Fruit fly (Drosophila melanogaster) whole organism, embryonic: ENCODE results near the gene EMC6.

ENCODE experiments used
- Ada2b ChIP-seq: fragments of 200-800 bp; sonication (Bioruptor generic); IDR thresholded peaks from 2 replicates; pipeline ENCODE4 v1.3.6; 2022; ENCODE audit warnings: missing biosample characterization, missing genetic modification characterization
- CG12659 ChIP-seq: fragments of 200-800 bp; sonication (Bioruptor generic); optimal IDR thresholded peaks from 3 replicates; lab custom pipeline; 2017; ENCODE audit warnings: mild to moderate bottlenecking, missing biosample characterization, missing genetic modification reagents, missing genetic modification characterization
- CG13296 ChIP-seq: fragments of 200-800 bp; sonication (Bioruptor generic); optimal IDR thresholded peaks from 3 replicates; lab custom pipeline; 2018; ENCODE audit warnings: missing biosample characterization, mild to moderate bottlenecking, missing genetic modification characterization
- CG14710 ChIP-seq: fragments of 200-800 bp; sonication (Bioruptor generic); optimal IDR thresholded peaks from 3 replicates; lab custom pipeline; 2019; ENCODE audit warnings: missing biosample characterization, mild to moderate bottlenecking, missing genetic modification characterization, moderate library complexity
- CG15479 ChIP-seq: fragments of 200-800 bp; sonication (Bioruptor generic); optimal IDR thresholded peaks from 3 replicates; lab custom pipeline; 2019; ENCODE audit warnings: missing biosample characterization, mild to moderate bottlenecking, missing genetic modification characterization, moderate library complexity
- CG16813 ChIP-seq: fragments of 200-800 bp; sonication (Bioruptor generic); IDR thresholded peaks from 3 replicates; pipeline ENCODE4 v1.3.6; 2022; ENCODE audit warnings: missing biosample characterization, missing genetic modification characterization; ENCODE audit not compliant: partially characterized antibody
- CG18599 ChIP-seq: fragments of 200-800 bp; sonication (Bioruptor generic); optimal IDR thresholded peaks from 3 replicates; lab custom pipeline; 2017; ENCODE audit warnings: missing biosample characterization, missing genetic modification characterization, mild to moderate bottlenecking, moderate library complexity, missing genetic modification reagents
- CG2116 ChIP-seq: fragments of 200-800 bp; sonication (Bioruptor generic); optimal IDR thresholded peaks from 3 replicates; lab custom pipeline; 2018; ENCODE audit warnings: missing biosample characterization, mild to moderate bottlenecking, missing genetic modification characterization
- CG2875 ChIP-seq: fragments of 200-800 bp; sonication (Bioruptor generic); optimal IDR thresholded peaks from 2 replicates; lab custom pipeline; 2017; ENCODE audit warnings: missing biosample characterization, mild to moderate bottlenecking, missing genetic modification characterization, missing genetic modification reagents
- CG30020 ChIP-seq: fragments of 200-800 bp; optimal IDR thresholded peaks from 2 replicates; lab custom pipeline; 2019; ENCODE audit warnings: missing biosample characterization, mild to moderate bottlenecking, missing genetic modification characterization, moderate library complexity
- CG3847 ChIP-seq: fragments of 200-800 bp; sonication (Bioruptor generic); IDR thresholded peaks from 2 replicates; pipeline ENCODE4 v1.3.6; 2022; ENCODE audit warnings: missing biosample characterization, missing genetic modification characterization
- CG7745 ChIP-seq: fragments of 200-800 bp; sonication (Bioruptor generic); optimal IDR thresholded peaks from 2 replicates; lab custom pipeline; 2018; ENCODE audit warnings: missing biosample characterization, mild to moderate bottlenecking, missing genetic modification characterization, moderate library complexity
- CG8359 ChIP-seq: fragments of 200-800 bp; sonication (Bioruptor generic); optimal IDR thresholded peaks from 2 replicates; lab custom pipeline; 2017; ENCODE audit warnings: missing biosample characterization, mild to moderate bottlenecking, missing genetic modification characterization, borderline replicate concordance
- CG9727 ChIP-seq: fragments of 200-800 bp; sonication (Bioruptor generic); optimal IDR thresholded peaks from 3 replicates; lab custom pipeline; 2017; ENCODE audit warnings: missing biosample characterization, mild to moderate bottlenecking, missing genetic modification characterization
- CTCF ChIP-seq: fragments of 200-800 bp; sonication (Bioruptor generic); optimal IDR thresholded peaks from 2 replicates; lab custom pipeline; 2017; ENCODE audit warnings: missing biosample characterization, mild to moderate bottlenecking, missing genetic modification characterization, moderate library complexity
- Deaf1 ChIP-seq: fragments of 200-800 bp; optimal IDR thresholded peaks from 3 replicates; lab custom pipeline; 2019; ENCODE audit warnings: missing biosample characterization, mild to moderate bottlenecking, missing genetic modification characterization, moderate library complexity
- Dll ChIP-seq: fragments of 200-800 bp; sonication (Bioruptor generic); IDR thresholded peaks from 4 replicates; pipeline ENCODE4 v1.3.6; 2022; ENCODE audit warnings: missing biosample characterization, missing genetic modification characterization; ENCODE audit not compliant: partially characterized antibody
- H15 ChIP-seq: fragments of 200-800 bp; sonication (Bioruptor generic); IDR thresholded peaks from 3 replicates; pipeline ENCODE4 v1.3.6; 2022; ENCODE audit warnings: missing biosample characterization, missing genetic modification characterization
- H2.0 ChIP-seq: fragments of 200-800 bp; sonication (Bioruptor generic); IDR thresholded peaks from 2 replicates; pipeline ENCODE4 v1.3.6; 2022; ENCODE audit warnings: missing biosample characterization, missing genetic modification characterization
- Hey ChIP-seq: fragments of 200-800 bp; sonication (Bioruptor generic); optimal IDR thresholded peaks from 3 replicates; lab custom pipeline; 2018; ENCODE audit warnings: missing biosample characterization, mild to moderate bottlenecking, missing genetic modification characterization
- Hmx ChIP-seq: fragments of 200-800 bp; sonication (Bioruptor generic); optimal IDR thresholded peaks from 2 replicates; lab custom pipeline; 2016; ENCODE audit warnings: missing biosample characterization, missing genetic modification characterization
- Hr39 ChIP-seq: fragments of >200 bp; optimal IDR thresholded peaks from 2 replicates; lab custom pipeline; 2017
- Jarid2 ChIP-seq: fragments of 200-800 bp; sonication (Bioruptor generic); optimal IDR thresholded peaks from 3 replicates; lab custom pipeline; 2017; ENCODE audit warnings: mild to moderate bottlenecking, missing biosample characterization, missing genetic modification reagents, missing genetic modification characterization
- Kr ChIP-seq: fragments of 200-800 bp; sonication (Bioruptor generic); optimal IDR thresholded peaks from 2 replicates; lab custom pipeline; 2017; ENCODE audit warnings: missing biosample characterization, mild to moderate bottlenecking, missing genetic modification characterization
- MESR4 ChIP-seq: fragments of 200-800 bp; sonication (Bioruptor generic); optimal IDR thresholded peaks from 2 replicates; lab custom pipeline; 2018; ENCODE audit warnings: missing biosample characterization, mild to moderate bottlenecking, missing genetic modification characterization, moderate library complexity
- Mad ChIP-seq: fragments of 200-800 bp; sonication (Bioruptor generic); optimal IDR thresholded peaks from 2 replicates; lab custom pipeline; 2016; ENCODE audit warnings: missing biosample characterization, missing genetic modification characterization
- Six4 ChIP-seq: fragments of 200-800 bp; sonication (Bioruptor generic); optimal IDR thresholded peaks from 2 replicates; lab custom pipeline; 2016; ENCODE audit warnings: missing biosample characterization, missing genetic modification characterization
- Spps ChIP-seq: fragments of 200-800 bp; sonication (Bioruptor generic); optimal IDR thresholded peaks from 2 replicates; lab custom pipeline; 2018; ENCODE audit warnings: missing biosample characterization, mild to moderate bottlenecking, missing genetic modification characterization
- Sry-β ChIP-seq: fragments of 200-800 bp; sonication (Bioruptor generic); optimal IDR thresholded peaks from 2 replicates; lab custom pipeline; 2018; ENCODE audit warnings: missing biosample characterization, mild to moderate bottlenecking, missing genetic modification characterization, moderate library complexity
- Trl ChIP-seq, 3 experiments: fragments of >200 bp in 2 of 3; fragments of 200-800 bp in 1 of 3; sonication (Bioruptor generic) in 1 of 3; optimal IDR thresholded peaks; 2 replicates in 1 of 3; 3 replicates in 2 of 3; lab custom pipeline; 2016 to 2017; ENCODE audit warnings: missing biosample characterization in 1 of 3, missing genetic modification characterization in 1 of 3
- ac ChIP-seq: fragments of 200-800 bp; sonication (Bioruptor generic); optimal IDR thresholded peaks from 3 replicates; lab custom pipeline; 2017; ENCODE audit warnings: missing biosample characterization, mild to moderate bottlenecking, missing genetic modification characterization
- aop ChIP-seq: fragments of 200-800 bp; sonication (Bioruptor generic); IDR thresholded peaks from 2 replicates; pipeline ENCODE4 v1.3.6; 2022; ENCODE audit warnings: missing biosample characterization, missing genetic modification characterization
- az2 ChIP-seq: fragments of 200-800 bp; sonication (Bioruptor generic); optimal IDR thresholded peaks from 3 replicates; lab custom pipeline; 2016; ENCODE audit warnings: missing biosample characterization, missing genetic modification characterization
- bigmax ChIP-seq: fragments of 200-800 bp; sonication (Bioruptor generic); optimal IDR thresholded peaks from 2 replicates; lab custom pipeline; 2018; ENCODE audit warnings: missing biosample characterization, mild to moderate bottlenecking, missing genetic modification characterization
- chn ChIP-seq: fragments of 200-800 bp; sonication (Bioruptor generic); optimal IDR thresholded peaks from 2 replicates; lab custom pipeline; 2016; ENCODE audit warnings: missing biosample characterization, missing genetic modification characterization
- crol ChIP-seq: fragments of 200-800 bp; sonication (Bioruptor generic); IDR thresholded peaks from 2 replicates; pipeline ENCODE4 v1.3.6; 2022; ENCODE audit warnings: missing biosample characterization, missing genetic modification characterization
- crp ChIP-seq, 2 experiments: fragments of 200-800 bp; sonication (Bioruptor generic); optimal IDR thresholded peaks; 2 replicates in 1 of 2; 3 replicates in 1 of 2; lab custom pipeline; 2017; ENCODE audit warnings: missing biosample characterization in 2 of 2, missing genetic modification characterization in 2 of 2, mild to moderate bottlenecking in 1 of 2, moderate library complexity in 1 of 2
- dmrt11E ChIP-seq: fragments of 200-800 bp; sonication (Bioruptor generic); optimal IDR thresholded peaks from 3 replicates; lab custom pipeline; 2018; ENCODE audit warnings: missing biosample characterization, mild to moderate bottlenecking, missing genetic modification characterization, moderate library complexity
- dpn ChIP-seq, 2 experiments: fragments of 200-800 bp; sonication (Bioruptor generic); optimal IDR thresholded peaks; 3 replicates each; lab custom pipeline; 2016; ENCODE audit warnings: missing biosample characterization in 2 of 2, missing genetic modification characterization in 2 of 2
- her ChIP-seq: fragments of 200-800 bp; sonication (Bioruptor generic); optimal IDR thresholded peaks from 2 replicates; lab custom pipeline; 2016; ENCODE audit warnings: missing biosample characterization, missing genetic modification characterization
- jigr1 ChIP-seq: fragments of 200-800 bp; sonication (Bioruptor generic); IDR thresholded peaks from 3 replicates; pipeline ENCODE4 v1.3.6; 2022; ENCODE audit warnings: missing biosample characterization, missing genetic modification characterization
- jumu ChIP-seq: fragments of 200-800 bp; sonication (Bioruptor generic); optimal IDR thresholded peaks from 3 replicates; lab custom pipeline; 2016; ENCODE audit warnings: missing biosample characterization, missing genetic modification characterization
- kay ChIP-seq: fragments of 200-800 bp; sonication (Bioruptor generic); optimal IDR thresholded peaks from 2 replicates; lab custom pipeline; 2016; ENCODE audit warnings: missing biosample characterization, missing genetic modification characterization
- maf-S ChIP-seq: fragments of 200-800 bp; sonication (Bioruptor generic); optimal IDR thresholded peaks from 2 replicates; lab custom pipeline; 2016; ENCODE audit warnings: missing biosample characterization, missing genetic modification characterization
- sima ChIP-seq: fragments of 200-800 bp; sonication (Bioruptor generic); optimal IDR thresholded peaks from 2 replicates; lab custom pipeline; 2016; ENCODE audit warnings: missing biosample characterization, missing genetic modification characterization
- so ChIP-seq: fragments of 200-800 bp; sonication (Bioruptor generic); IDR thresholded peaks from 3 replicates; pipeline ENCODE4 v1.3.6; 2022; ENCODE audit warnings: missing biosample characterization, missing genetic modification characterization
- tna ChIP-seq: fragments of 200-800 bp; sonication (Bioruptor generic); IDR thresholded peaks from 2 replicates; pipeline ENCODE4 v1.3.6; 2022; ENCODE audit warnings: missing biosample characterization, missing genetic modification characterization; ENCODE audit not compliant: partially characterized antibody
- trem ChIP-seq: fragments of 200-800 bp; optimal IDR thresholded peaks from 3 replicates; lab custom pipeline; 2019; ENCODE audit warnings: missing biosample characterization, mild to moderate bottlenecking, missing genetic modification characterization, moderate library complexity
- wor ChIP-seq: fragments of 200-800 bp; sonication (Bioruptor generic); IDR thresholded peaks from 2 replicates; pipeline ENCODE4 v1.3.6; 2022; ENCODE audit warnings: missing biosample characterization, missing genetic modification characterization
- z ChIP-seq: fragments of 200-800 bp; sonication (Bioruptor generic); IDR thresholded peaks from 3 replicates; pipeline ENCODE4 v1.3.6; 2022; ENCODE audit warnings: missing biosample characterization, missing genetic modification characterization

EMC6 gene

DNA sequence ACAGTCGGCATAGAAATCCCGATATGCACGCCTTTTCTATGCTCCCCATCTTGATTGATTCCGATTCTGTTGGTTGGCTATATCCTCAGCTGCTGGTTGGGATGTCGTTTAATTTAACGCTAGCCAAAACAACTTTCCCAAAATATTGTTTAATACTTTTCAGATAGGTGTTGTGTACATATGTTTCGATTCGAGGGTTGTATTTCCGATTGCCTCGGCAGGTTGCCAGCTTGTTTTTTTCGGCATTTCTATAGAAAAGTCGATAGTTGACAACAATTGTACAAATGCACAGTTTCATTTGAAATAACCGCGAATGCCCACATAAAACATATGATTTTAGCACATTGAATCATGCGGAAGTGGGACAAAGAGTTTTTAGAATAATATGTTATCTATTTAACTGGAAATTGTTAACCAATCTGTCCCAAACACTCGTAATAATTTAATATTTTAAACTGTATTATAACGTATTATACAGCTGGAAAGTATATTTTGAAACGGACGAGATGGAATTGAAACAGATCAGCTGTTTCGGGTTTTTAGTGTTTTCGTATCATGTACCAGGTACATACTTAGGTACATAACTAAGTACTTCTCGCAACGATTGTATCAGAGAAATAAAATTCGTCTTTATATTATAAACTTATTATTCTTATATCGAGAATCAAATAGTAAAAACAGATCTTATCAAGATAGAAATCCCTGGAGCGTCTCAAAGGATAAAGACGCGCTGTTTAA is 29.8 kb upstream of the EMC6 start, which contains the start of gene CG31109 (continued):
- TF ChIP-seq her (GFP tag; lab: Kevin White, UChicago) (no peak), Kr (GFP tag; lab: Kevin White, UChicago) (no peak), CG15479 (peak; percentile 10), trem (peak; percentile 80), MESR4 (GFP tag; lab: Kevin White, UChicago) (peak; percentile 79), so (no peak), CTCF (GFP tag; lab: Kevin White, UChicago) (no peak), CG14710 (tag; lab: Kevin White, UChicago) (peak; percentile 70), Spps (tag; lab: Kevin White, UChicago) (no peak), aop (GFP tag; lab: Robert Waterston, UW) (no peak), Ada2b (GFP tag; lab: Robert Waterston, UW) (no peak), Dll (peak; percentile 50; the same call in 1 of the 4 replicates), Hr39 (lab: Kevin White, UChicago) (no peak), CG9727 (GFP tag; lab: Kevin White, UChicago) (peak; percentile 2), crp (GFP tag; optimal IDR thresholded peaks at IDR 0.05; lab: Kevin White, UChicago) (peak; percentile 65 to 87), Mad (GFP tag; lab: Kevin White, UChicago) (no peak), Six4 (GFP tag; lab: Kevin White, UChicago) (peak; percentile 30), dmrt11E (peak; percentile 3), ac (GFP tag; lab: Kevin White, UChicago) (no peak), dpn (GFP tag; optimal IDR thresholded peaks at IDR 0.05; lab: Kevin White, UChicago) (peak in 1 of 2 experiments; percentile 4), Sry-β (GFP tag; lab: Kevin White, UChicago) (peak; percentile 12), CG2116 (GFP tag; lab: Kevin White, UChicago) (peak; percentile 99), kay (GFP tag; lab: Kevin White, UChicago) (no peak), CG13296 (GFP tag; lab: Kevin White, UChicago) (peak; percentile 52), wor (no peak), CG18599 (GFP tag; lab: Kevin White, UChicago) (peak; percentile 19), crol (GFP tag; lab: Robert Waterston, UW) (no peak), tna (GFP tag; lab: Robert Waterston, UW) (no peak), CG12659 (peak; percentile 48), CG16813 (peak; percentile 56; the same call in 2 of the 3 replicates), Trl (optimal IDR thresholded peaks at IDR 0.05; lab: Kevin White, UChicago) (no peak), Trl (GFP tag; optimal IDR thresholded peaks at IDR 0.05; lab: Kevin White, UChicago) (peak; percentile 33), CG3847 (GFP tag; lab: Robert Waterston, UW) (peak; percentile 37; the same call in 1 of the 2 replicates), bigmax (GFP tag; lab: Kevin White, UChicago) (peak; percentile 41), H2.0 (GFP tag; lab: Robert Waterston, UW) (peak; percentile 35; the same call in 1 of the 2 replicates), Jarid2 (GFP tag; lab: Kevin White, UChicago) (no peak), H15 (GFP tag; lab: Robert Waterston, UW) (no peak), z (GFP tag; lab: Robert Waterston, UW) (no peak), Hey (tag; lab: Kevin White, UChicago) (no peak), CG30020 (peak; percentile 92), jumu (GFP tag; lab: Kevin White, UChicago) (no peak), Hmx (GFP tag; lab: Kevin White, UChicago) (no peak), CG2875 (no peak), sima (GFP tag; lab: Kevin White, UChicago) (no peak), jigr1 (GFP tag; lab: Robert Waterston, UW) (no peak), chn (GFP tag; lab: Kevin White, UChicago) (no peak), CG8359 (GFP tag; lab: Kevin White, UChicago) (no peak), Deaf1 (tag; lab: Kevin White, UChicago) (no peak), CG7745 (tag; lab: Kevin White, UChicago) (no peak), maf-S (GFP tag; lab: Kevin White, UChicago) (no peak), az2 (GFP tag; lab: Kevin White, UChicago) (no peak)
